Fruit fly (Drosophila melanogaster): ENCODE data around the gene CG31668.

CG31668 gene

DNA sequence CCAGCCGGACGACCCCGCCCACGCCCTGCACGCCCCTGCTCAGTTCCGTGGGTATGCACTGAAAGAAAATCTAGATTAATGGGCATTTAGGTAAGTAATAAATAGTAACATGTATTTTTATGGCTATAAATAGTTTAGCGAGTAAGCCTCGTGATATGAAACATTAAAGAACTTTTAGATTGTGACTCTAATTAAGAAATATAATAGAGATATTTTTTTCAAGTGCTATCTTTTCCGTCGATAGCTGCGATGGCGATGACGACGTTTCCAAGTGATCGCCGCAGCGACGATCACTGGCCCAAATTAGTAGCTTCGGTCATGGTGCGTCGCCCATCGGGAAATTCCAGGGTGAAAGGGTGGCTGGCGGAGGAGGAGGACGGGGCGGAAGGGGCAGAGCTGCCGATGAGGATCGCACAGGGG, 25.8 kb downstream of the CG31668 start (continued):
- TF ChIP-seq run (tag; optimal IDR thresholded peaks at IDR 0.05) (peak; percentile 90), gfzf (GFP tag; optimal IDR thresholded peaks at IDR 0.05) (no peak), her (GFP tag; optimal IDR thresholded peaks at IDR 0.05) (peak; percentile 54), CG10366 (GFP tag; IDR thresholded peaks at IDR 0.05) (peak; percentile 87), Sin3A (optimal IDR thresholded peaks at IDR 0.05) (no peak), CG17829 (tag; optimal IDR thresholded peaks at IDR 0.05) (peak; percentile 96), toy (GFP tag; IDR thresholded peaks at IDR 0.05) (peak; percentile 45), gro (GFP tag; optimal IDR thresholded peaks at IDR 0.05) (peak; percentile 50), ken (GFP tag; IDR thresholded peaks at IDR 0.05) (peak; percentile 91), CG5245 (GFP tag; optimal IDR thresholded peaks at IDR 0.05) (peak; percentile 85), tgo (GFP tag; IDR thresholded peaks at IDR 0.05) (peak; percentile 90), CG4730 (GFP tag; IDR thresholded peaks at IDR 0.05) (peak; percentile 84), CG14860 (GFP tag; IDR thresholded peaks at IDR 0.05; ENCODE audit: partially characterized antibody) (no peak), CG7786 (GFP tag; optimal IDR thresholded peaks at IDR 0.05) (peak; percentile 64), Hr39 (optimal IDR thresholded peaks at IDR 0.05) (no peak), CG7556 (GFP tag; optimal IDR thresholded peaks at IDR 0.05) (peak; percentile 85), onecut (GFP tag; IDR thresholded peaks at IDR 0.05) (peak; percentile 83), fd96Cb (tag; optimal IDR thresholded peaks at IDR 0.05) (peak; percentile 94), pho (GFP tag; optimal IDR thresholded peaks at IDR 0.05) (peak; percentile 57), Tbp (GFP tag; optimal IDR thresholded peaks at IDR 0.05) (no peak), BEAF-32 (GFP tag; optimal IDR thresholded peaks at IDR 0.05) (no peak), salm (tag; optimal IDR thresholded peaks at IDR 0.05) (peak; percentile 91), CG8765 (GFP tag; IDR thresholded peaks at IDR 0.05) (peak; percentile 77), twi (tag; optimal IDR thresholded peaks at IDR 0.05) (peak; percentile 68), Dll (GFP tag; IDR thresholded peaks at IDR 0.05; ENCODE audit: partially characterized antibody) (no peak), br (optimal IDR thresholded peaks at IDR 0.05) (no peak), CG9797 (GFP tag; optimal IDR thresholded peaks at IDR 0.05) (peak; percentile 29), MESR4 (GFP tag; optimal IDR thresholded peaks at IDR 0.05) (peak; percentile 43), dati (GFP tag; IDR thresholded peaks at IDR 0.05) (peak; percentile 89), CG13296 (GFP tag; optimal IDR thresholded peaks at IDR 0.05) (peak; percentile 72), CG3407 (GFP tag; optimal IDR thresholded peaks at IDR 0.05) (peak; percentile 84), pan (optimal IDR thresholded peaks at IDR 0.05) (no peak), pan (GFP tag; optimal IDR thresholded peaks at IDR 0.05 in 1 of 2, IDR thresholded peaks at IDR 0.05 in 1 of 2) (peak in 1 of 2 experiments; percentile 91), PHDP (tag; optimal IDR thresholded peaks at IDR 0.05) (peak; percentile 93), CG1529 (GFP tag; optimal IDR thresholded peaks at IDR 0.05) (peak; percentile 85), CG2678 (tag; optimal IDR thresholded peaks at IDR 0.05) (peak; percentile 93), crol (GFP tag; IDR thresholded peaks at IDR 0.05) (peak; percentile 68), CG11504 (tag; optimal IDR thresholded peaks at IDR 0.05) (peak; percentile 93), CG17359 (tag; optimal IDR thresholded peaks at IDR 0.05) (peak; percentile 96), CG4404 (GFP tag; IDR thresholded peaks at IDR 0.05) (peak; percentile 84), jigr1 (GFP tag; IDR thresholded peaks at IDR 0.05) (peak; percentile 80), ci (GFP tag; IDR thresholded peaks at IDR 0.05) (peak; percentile 97), Lhr (GFP tag; optimal IDR thresholded peaks at IDR 0.05) (peak; percentile 83), CG31224 (GFP tag; IDR thresholded peaks at IDR 0.05) (peak; percentile 79), CG2202 (tag; optimal IDR thresholded peaks at IDR 0.05) (peak; percentile 82), CG10565 (GFP tag; optimal IDR thresholded peaks at IDR 0.05) (peak; percentile 42), lab (GFP tag; optimal IDR thresholded peaks at IDR 0.05) (peak; percentile 92), Aef1 (GFP tag; IDR thresholded peaks at IDR 0.05) (peak; percentile 80), stwl (tag; optimal IDR thresholded peaks at IDR 0.05) (no peak), B-H2 (GFP tag; optimal IDR thresholded peaks at IDR 0.05) (no peak), CG13424 (tag; optimal IDR thresholded peaks at IDR 0.05) (peak; percentile 92), Eip74EF (GFP tag; optimal IDR thresholded peaks at IDR 0.05) (peak in 1 of 2 experiments; percentile 92)
